Worm (Caenorhabditis elegans) whole organism, L1 larva: ENCODE measurements around the gene rhi-1.

Source experiments
- C04F5.9 ChIP-seq: sonication (generic microtip); optimal IDR thresholded peaks from 2 replicates; lab custom pipeline; 2016; ENCODE audit warnings: missing genetic modification characterization, missing compliant biosample characterization
- C16A3.4 ChIP-seq: fragments of 150-350 bp; optimal IDR thresholded peaks from 2 replicates; lab custom pipeline; 2014; ENCODE audit warnings: missing biosample characterization, missing genetic modification characterization
- F16B12.6 ChIP-seq: fragments of 150-350 bp; optimal IDR thresholded peaks from 2 replicates; lab custom pipeline; 2014; ENCODE audit warnings: missing biosample characterization, missing genetic modification characterization
- Y116A8C.19 ChIP-seq: sonication (generic microtip); optimal IDR thresholded peaks from 2 replicates; lab custom pipeline; 2016; ENCODE audit warnings: missing compliant biosample characterization, missing genetic modification characterization, borderline replicate concordance
- aha-1 ChIP-seq: fragments of 150-350 bp; optimal IDR thresholded peaks from 2 replicates; lab custom pipeline; 2014; ENCODE audit warnings: missing biosample characterization, missing genetic modification characterization
- alr-1 ChIP-seq: fragments of 200-800 bp; sonication (Bioruptor generic); optimal IDR thresholded peaks from 2 replicates; lab custom pipeline; 2018; ENCODE audit warnings: borderline replicate concordance, mild to moderate bottlenecking, missing genetic modification characterization, missing compliant biosample characterization
- aly-2 ChIP-seq: fragments of 150-350 bp; optimal IDR thresholded peaks from 2 replicates; lab custom pipeline; 2014; ENCODE audit warnings: missing biosample characterization, missing genetic modification characterization
- ama-1 ChIP-seq: fragments of 150-350 bp; optimal IDR thresholded peaks from 2 replicates; lab custom pipeline; 2014
- ceh-63 ChIP-seq: fragments of 200-800 bp; sonication (Bioruptor generic); optimal IDR thresholded peaks from 2 replicates; lab custom pipeline; 2018; ENCODE audit warnings: mild to moderate bottlenecking, missing genetic modification characterization, missing compliant biosample characterization
- ceh-8 ChIP-seq: fragments of 200-800 bp; sonication (Bioruptor generic); optimal IDR thresholded peaks from 2 replicates; lab custom pipeline; 2018; ENCODE audit warnings: mild to moderate bottlenecking, missing genetic modification characterization, moderate library complexity, missing compliant biosample characterization
- ceh-82 ChIP-seq, 3 experiments: fragments of 150-350 bp in 1 of 3; sonication (generic microtip) in 2 of 3; optimal IDR thresholded peaks; 2 replicates each; lab custom pipeline; 2014 to 2017; ENCODE audit warnings: missing biosample characterization in 3 of 3, missing genetic modification characterization in 3 of 3
- ces-1 ChIP-seq: fragments of 150-350 bp; optimal IDR thresholded peaks from 2 replicates; lab custom pipeline; 2014; ENCODE audit warnings: missing biosample characterization, missing genetic modification reagents, missing genetic modification characterization
- dpl-1 ChIP-seq, 3 experiments: fragments of 150-350 bp in 2 of 3; sonication (generic microtip) in 1 of 3; optimal IDR thresholded peaks; 2 replicates each; lab custom pipeline; 2014 to 2017; ENCODE audit warnings: missing biosample characterization in 3 of 3, missing genetic modification characterization in 3 of 3, missing genetic modification reagents in 3 of 3
- dsc-1 ChIP-seq: sonication (generic microtip); optimal IDR thresholded peaks from 2 replicates; lab custom pipeline; 2016; ENCODE audit warnings: mild to moderate bottlenecking, missing genetic modification characterization, missing compliant biosample characterization
- efl-1 ChIP-seq, 4 experiments: fragments of 150-350 bp; optimal IDR thresholded peaks in 3 of 4; peaks in 1 of 4; 1 replicate in 1 of 4; 2 replicates in 3 of 4; lab custom pipeline; 2014; ENCODE audit warnings: missing biosample characterization in 2 of 4, missing genetic modification characterization in 2 of 4, missing genetic modification reagents in 2 of 4
- efl-3 ChIP-seq: fragments of 200-800 bp; sonication (Bioruptor generic); optimal IDR thresholded peaks from 2 replicates; lab custom pipeline; 2018; ENCODE audit warnings: mild to moderate bottlenecking, missing genetic modification characterization, missing compliant biosample characterization
- egl-27 ChIP-seq, 2 experiments: fragments of 150-350 bp in 1 of 2; sonication (generic microtip); optimal IDR thresholded peaks; 3 replicates each; lab custom pipeline; 2017 to 2018; ENCODE audit warnings: missing biosample characterization in 2 of 2, missing genetic modification characterization in 2 of 2, missing genetic modification reagents in 2 of 2
- elt-2 ChIP-seq: sonication (generic microtip); optimal IDR thresholded peaks from 2 replicates; lab custom pipeline; 2016; ENCODE audit warnings: missing genetic modification characterization, mild to moderate bottlenecking, inconsistent platforms, missing compliant biosample characterization, missing genetic modification reagents
- elt-3 ChIP-seq, 6 experiments: fragments of 150-350 bp in 1 of 6; sonication (generic microtip); optimal IDR thresholded peaks; 2 replicates each; lab custom pipeline; 2017 to 2018; ENCODE audit warnings: missing biosample characterization in 6 of 6, missing genetic modification characterization in 6 of 6, inconsistent platforms in 1 of 6
- fkh-10 ChIP-seq: sonication (generic microtip); optimal IDR thresholded peaks from 2 replicates; lab custom pipeline; 2017; ENCODE audit warnings: missing biosample characterization, missing genetic modification reagents, missing genetic modification characterization
- fkh-4 ChIP-seq: sonication (generic microtip); optimal IDR thresholded peaks from 2 replicates; lab custom pipeline; 2016; ENCODE audit warnings: missing compliant biosample characterization, missing genetic modification characterization, borderline replicate concordance
- fkh-8 ChIP-seq: sonication (generic microtip); optimal IDR thresholded peaks from 2 replicates; lab custom pipeline; 2016; ENCODE audit warnings: mild to moderate bottlenecking, missing genetic modification characterization, missing compliant biosample characterization
- fos-1 ChIP-seq: fragments of 150-350 bp; optimal IDR thresholded peaks from 2 replicates; lab custom pipeline; 2014; ENCODE audit warnings: missing biosample characterization, missing genetic modification characterization
- hlh-17 ChIP-seq: fragments of 200-800 bp; sonication (Bioruptor generic); optimal IDR thresholded peaks from 2 replicates; lab custom pipeline; 2018; ENCODE audit warnings: missing genetic modification characterization, mild to moderate bottlenecking, missing compliant biosample characterization, moderate library complexity, borderline replicate concordance
- jun-1 ChIP-seq: fragments of 150-350 bp; optimal IDR thresholded peaks from 2 replicates; lab custom pipeline; 2014; ENCODE audit warnings: missing biosample characterization, missing genetic modification reagents, missing genetic modification characterization
- lin-14 ChIP-seq: fragments of 200-800 bp; sonication (Bioruptor generic); optimal IDR thresholded peaks from 2 replicates; lab custom pipeline; 2018; ENCODE audit warnings: mild to moderate bottlenecking, missing genetic modification characterization, moderate library complexity, missing compliant biosample characterization
- lin-15B ChIP-seq: fragments of 150-350 bp; sonication (generic microtip); optimal IDR thresholded peaks from 3 replicates; lab custom pipeline; 2014; ENCODE audit warnings: missing biosample characterization, missing genetic modification characterization
- lin-39 ChIP-seq: fragments of 150-350 bp; optimal IDR thresholded peaks from 2 replicates; lab custom pipeline; 2014; ENCODE audit warnings: missing biosample characterization, missing genetic modification reagents, missing genetic modification characterization
- lir-3 ChIP-seq: sonication (generic microtip); optimal IDR thresholded peaks from 2 replicates; lab custom pipeline; 2016; ENCODE audit warnings: mild to moderate bottlenecking, missing genetic modification characterization, moderate library complexity, missing compliant biosample characterization; ENCODE audit not compliant: poor library complexity
- lsy-2 ChIP-seq, 2 experiments: fragments of 150-350 bp; optimal IDR thresholded peaks; 2 replicates each; lab custom pipeline; 2014; ENCODE audit warnings: missing biosample characterization in 2 of 2, missing genetic modification characterization in 2 of 2
- mef-2 ChIP-seq: fragments of 150-350 bp; optimal IDR thresholded peaks from 2 replicates; lab custom pipeline; 2014; ENCODE audit warnings: missing biosample characterization, missing genetic modification characterization
- nhr-12 ChIP-seq: sonication (generic microtip); optimal IDR thresholded peaks from 2 replicates; lab custom pipeline; 2017; ENCODE audit warnings: missing biosample characterization, missing genetic modification characterization
- nhr-19 ChIP-seq: fragments of 200-800 bp; sonication (Bioruptor generic); conservative IDR thresholded peaks from 2 replicates; pipeline ENCODE4 v1.3.6; 2022; ENCODE audit warnings: missing genetic modification characterization, missing compliant biosample characterization
- nhr-237 ChIP-seq: fragments of 150-350 bp; optimal IDR thresholded peaks from 2 replicates; lab custom pipeline; 2014; ENCODE audit warnings: missing biosample characterization, missing genetic modification characterization
- nhr-28 ChIP-seq: fragments of 150-350 bp; optimal IDR thresholded peaks from 2 replicates; lab custom pipeline; 2014; ENCODE audit warnings: missing biosample characterization, missing genetic modification characterization
- nhr-47 ChIP-seq: sonication (generic microtip); optimal IDR thresholded peaks from 2 replicates; lab custom pipeline; 2016; ENCODE audit warnings: mild to moderate bottlenecking, missing genetic modification characterization, moderate library complexity, missing compliant biosample characterization
- nhr-77 ChIP-seq: fragments of 150-350 bp; optimal IDR thresholded peaks from 2 replicates; lab custom pipeline; 2014; ENCODE audit warnings: missing biosample characterization, missing genetic modification characterization
- nhr-84 ChIP-seq: sonication (generic microtip); optimal IDR thresholded peaks from 2 replicates; lab custom pipeline; 2017; ENCODE audit warnings: missing biosample characterization, missing genetic modification characterization
- nhr-85 ChIP-seq: sonication (generic microtip); peaks from one replicate; lab custom pipeline; 2016; ENCODE audit warnings: missing genetic modification characterization, inconsistent platforms, missing compliant biosample characterization
- pag-3 ChIP-seq: sonication (generic microtip); optimal IDR thresholded peaks from 2 replicates; lab custom pipeline; 2017; ENCODE audit warnings: missing genetic modification characterization, mild to moderate bottlenecking, missing compliant biosample characterization, antibody characterized with exemption, borderline replicate concordance; ENCODE audit not compliant: insufficient read depth
- pqm-1 ChIP-seq: sonication (generic microtip); optimal IDR thresholded peaks from 3 replicates; lab custom pipeline; 2017; ENCODE audit warnings: missing biosample characterization, missing genetic modification characterization
- snpc-4 ChIP-seq: fragments of 150-350 bp; optimal IDR thresholded peaks from 2 replicates; lab custom pipeline; 2014; ENCODE audit warnings: missing biosample characterization, missing genetic modification characterization
- snu-23 ChIP-seq: sonication (generic microtip); optimal IDR thresholded peaks from 2 replicates; lab custom pipeline; 2016; ENCODE audit warnings: missing genetic modification characterization, missing compliant biosample characterization
- sox-4 ChIP-seq: sonication (generic microtip); optimal IDR thresholded peaks from 2 replicates; lab custom pipeline; 2016; ENCODE audit warnings: missing genetic modification characterization, missing compliant biosample characterization
- sptf-1 ChIP-seq: fragments of 150-350 bp; optimal IDR thresholded peaks from 2 replicates; lab custom pipeline; 2014; ENCODE audit warnings: missing biosample characterization, missing genetic modification characterization
- sup-37 ChIP-seq: fragments of 200-800 bp; sonication (Bioruptor generic); optimal IDR thresholded peaks from 2 replicates; lab custom pipeline; 2018; ENCODE audit warnings: mild to moderate bottlenecking, missing genetic modification characterization, missing compliant biosample characterization
- unc-30 ChIP-seq: sonication (generic microtip); optimal IDR thresholded peaks from 2 replicates; lab custom pipeline; 2017; ENCODE audit warnings: missing biosample characterization, missing genetic modification characterization
- unc-62 ChIP-seq: fragments of 150-350 bp; optimal IDR thresholded peaks from 2 replicates; lab custom pipeline; 2014; ENCODE audit warnings: missing biosample characterization, missing genetic modification reagents, missing genetic modification characterization
- unc-86 ChIP-seq: sonication (generic microtip); optimal IDR thresholded peaks from 2 replicates; lab custom pipeline; 2016; ENCODE audit warnings: missing genetic modification characterization, missing compliant biosample characterization
- unc-98 ChIP-seq: fragments of 200-800 bp; sonication (Bioruptor generic); IDR thresholded peaks from 2 replicates; pipeline ENCODE4 v1.3.6; 2022; ENCODE audit warnings: missing genetic modification characterization, missing compliant biosample characterization
- vab-15 ChIP-seq: sonication (generic microtip); optimal IDR thresholded peaks from 2 replicates; lab custom pipeline; 2017; ENCODE audit warnings: missing genotype, mild to moderate bottlenecking, missing genetic modification characterization, missing compliant biosample characterization
- zip-4 ChIP-seq: fragments of 200-800 bp; sonication (Bioruptor generic); optimal IDR thresholded peaks from 2 replicates; lab custom pipeline; 2018; ENCODE audit warnings: mild to moderate bottlenecking, missing genetic modification characterization, moderate library complexity, missing compliant biosample characterization
- ztf-4 ChIP-seq: fragments of 150-350 bp; optimal IDR thresholded peaks from 2 replicates; lab custom pipeline; 2014; ENCODE audit warnings: missing biosample characterization, missing genetic modification characterization

rhi-1 gene

ce11 chrX:4528905-4529304 lies 20.6 kb downstream of the rhi-1 start (continued):
- TF ChIP-seq lin-15B (tag; lab: Kevin White, UChicago) (no peak), unc-86 (tag; lab: Kevin White, UChicago) (no peak), ceh-63 (GFP tag; lab: Kevin White, UChicago) (no peak), fkh-4 (no peak), unc-30 (tag; lab: Kevin White, UChicago) (no peak), nhr-47 (tag; lab: Kevin White, UChicago) (peak; percentile 60), snu-23 (GFP tag; lab: Kevin White, UChicago) (peak; percentile 79), mef-2 (tag; lab: Kevin White, UChicago) (no peak), snpc-4 (tag; lab: Kevin White, UChicago) (no peak), sup-37 (GFP tag; lab: Kevin White, UChicago) (no peak), sptf-1 (no peak), pqm-1 (tag; lab: Kevin White, UChicago) (no peak), efl-3 (no peak), pag-3 (tag; lab: Kevin White, UChicago) (no peak), fos-1 (tag; lab: Kevin White, UChicago) (no peak), dsc-1 (tag; lab: Kevin White, UChicago) (no peak), elt-3 (tag; optimal IDR thresholded peaks at IDR 0.05; lab: Kevin White, UChicago) (peak; percentile 40 to 99 (median 90)), fkh-8 (no peak), ama-1 (lab: Kevin White, UChicago) (no peak), unc-98 (GFP tag; lab: Robert Waterston, UW) (no peak), hlh-17 (GFP tag; lab: Kevin White, UChicago) (no peak), jun-1 (peak; percentile 37), Y116A8C.19 (no peak), egl-27 (tag; optimal IDR thresholded peaks at IDR 0.05; lab: Kevin White, UChicago) (no peak), ceh-82 (tag; optimal IDR thresholded peaks at IDR 0.05; lab: Kevin White, UChicago) (no peak), nhr-12 (no peak), nhr-19 (GFP tag; lab: Robert Waterston, UW) (peak; percentile 68), nhr-237 (tag; lab: Kevin White, UChicago) (no peak), lin-39 (tag; lab: Kevin White, UChicago) (no peak), efl-1 (optimal IDR thresholded peaks at IDR 0.05; lab: Kevin White, UChicago) (no peak), efl-1 (GFP tag; optimal IDR thresholded peaks at IDR 0.05 in 1 of 2; lab: Kevin White, UChicago) (peak in 1 of 2 experiments; percentile 68), lsy-2 (tag; optimal IDR thresholded peaks at IDR 0.05; lab: Kevin White, UChicago) (peak; percentile 18 to 47), sox-4 (tag; lab: Kevin White, UChicago) (no peak), lin-14 (GFP tag; lab: Kevin White, UChicago) (peak; percentile 91), aly-2 (tag; lab: Kevin White, UChicago) (no peak), ztf-4 (tag; lab: Kevin White, UChicago) (no peak), alr-1 (tag; lab: Kevin White, UChicago) (no peak), unc-62 (no peak), nhr-85 (tag; lab: Kevin White, UChicago) (peak; percentile 98), vab-15 (tag; lab: Kevin White, UChicago) (no peak), C16A3.4 (tag; lab: Kevin White, UChicago) (peak; percentile 32), fkh-10 (GFP tag; lab: Kevin White, UChicago) (no peak), ces-1 (no peak), aha-1 (no peak), elt-2 (tag; lab: Kevin White, UChicago) (peak; percentile 71), dpl-1 (GFP tag; optimal IDR thresholded peaks at IDR 0.05; lab: Kevin White, UChicago) (peak in 1 of 3 experiments; percentile 3), nhr-84 (tag; lab: Kevin White, UChicago) (no peak), F16B12.6 (tag; lab: Kevin White, UChicago) (no peak), lir-3 (tag; lab: Kevin White, UChicago) (peak; percentile 11), C04F5.9 (tag; lab: Kevin White, UChicago) (no peak), nhr-28 (tag; lab: Kevin White, UChicago) (no peak), nhr-77 (tag; lab: Kevin White, UChicago) (no peak), ceh-8 (GFP tag; lab: Kevin White, UChicago) (no peak), zip-4 (GFP tag; lab: Kevin White, UChicago) (no peak)
